Fruit fly (Drosophila melanogaster) whole organism, prepupa: ENCODE measurements around the gene mib1.

Experiments
- Blimp-1 ChIP-seq: fragments of 200-800 bp; sonication (Bioruptor generic); optimal IDR thresholded peaks from 3 replicates; lab custom pipeline; 2017; ENCODE audit warnings: missing biosample characterization, missing genetic modification characterization, mild to moderate bottlenecking, moderate library complexity, missing genetic modification reagents
- CG10669 ChIP-seq: fragments of 200-800 bp; sonication (Bioruptor generic); optimal IDR thresholded peaks from 3 replicates; lab custom pipeline; 2018; ENCODE audit warnings: missing biosample characterization, mild to moderate bottlenecking, missing genetic modification characterization, moderate library complexity
- CG11294 ChIP-seq: fragments of 200-800 bp; sonication (Bioruptor generic); IDR thresholded peaks from 2 replicates; pipeline ENCODE4 v1.3.6; 2022; ENCODE audit warnings: missing biosample characterization, missing genetic modification characterization
- CG15336 ChIP-seq: fragments of 200-800 bp; sonication (Bioruptor generic); IDR thresholded peaks from 2 replicates; pipeline ENCODE4 v1.3.6; 2022; ENCODE audit warnings: missing biosample characterization, missing genetic modification characterization
- CG1621 ChIP-seq: fragments of 200-800 bp; sonication (Bioruptor generic); optimal IDR thresholded peaks from 3 replicates; lab custom pipeline; 2018; ENCODE audit warnings: missing biosample characterization, mild to moderate bottlenecking, missing genetic modification characterization
- CG3032 ChIP-seq: fragments of 200-800 bp; optimal IDR thresholded peaks from 2 replicates; lab custom pipeline; 2019; ENCODE audit warnings: missing biosample characterization, mild to moderate bottlenecking, missing genetic modification characterization, moderate library complexity
- CG32006 ChIP-seq: fragments of 200-800 bp; sonication (Bioruptor generic); optimal IDR thresholded peaks from 3 replicates; lab custom pipeline; 2017; ENCODE audit warnings: missing biosample characterization, mild to moderate bottlenecking, missing genetic modification characterization
- CG34406 ChIP-seq: fragments of 200-800 bp; sonication (Bioruptor generic); optimal IDR thresholded peaks from 3 replicates; lab custom pipeline; 2016; ENCODE audit warnings: missing biosample characterization, missing genetic modification characterization
- CG3919 ChIP-seq: fragments of 200-800 bp; sonication (Bioruptor generic); optimal IDR thresholded peaks from 3 replicates; lab custom pipeline; 2016; ENCODE audit warnings: missing biosample characterization, missing genetic modification characterization
- CG6163 ChIP-seq: fragments of 200-800 bp; sonication (Bioruptor generic); IDR thresholded peaks from 3 replicates; pipeline ENCODE4 v1.3.6; 2022; ENCODE audit warnings: missing biosample characterization, missing genetic modification characterization
- CG6276 ChIP-seq: fragments of 200-800 bp; sonication (Bioruptor generic); optimal IDR thresholded peaks from 2 replicates; lab custom pipeline; 2017; ENCODE audit warnings: missing biosample characterization, mild to moderate bottlenecking, missing genetic modification characterization
- CG6808 ChIP-seq: fragments of 200-800 bp; sonication (Bioruptor generic); optimal IDR thresholded peaks from 3 replicates; lab custom pipeline; 2017; ENCODE audit warnings: missing biosample characterization, missing genetic modification characterization, mild to moderate bottlenecking, moderate library complexity, missing genetic modification reagents
- CG7368 ChIP-seq: fragments of 200-800 bp; sonication (Bioruptor generic); optimal IDR thresholded peaks from 3 replicates; lab custom pipeline; 2016; ENCODE audit warnings: missing biosample characterization, missing genetic modification characterization
- CG8319 ChIP-seq: fragments of 200-800 bp; sonication (Bioruptor generic); optimal IDR thresholded peaks from 3 replicates; lab custom pipeline; 2016; ENCODE audit warnings: missing biosample characterization, missing genetic modification characterization
- CG9139 ChIP-seq: fragments of 200-800 bp; sonication (Bioruptor generic); optimal IDR thresholded peaks from 3 replicates; lab custom pipeline; 2017; ENCODE audit warnings: missing biosample characterization, mild to moderate bottlenecking, missing genetic modification characterization
- Eip75B ChIP-seq: fragments of 200-800 bp; sonication (Bioruptor generic); optimal IDR thresholded peaks from 3 replicates; lab custom pipeline; 2016; ENCODE audit warnings: missing biosample characterization, missing genetic modification characterization
- Eip78C ChIP-seq: fragments of 200-800 bp; sonication (Bioruptor generic); peaks from one replicate; lab custom pipeline; 2016; ENCODE audit warnings: missing biosample characterization, missing genetic modification characterization
- Eip93F ChIP-seq: fragments of 200-800 bp; sonication (Bioruptor generic); optimal IDR thresholded peaks from 2 replicates; lab custom pipeline; 2016; ENCODE audit warnings: missing biosample characterization, mild to moderate bottlenecking, missing genetic modification characterization
- Ets96B ChIP-seq: fragments of 200-800 bp; optimal IDR thresholded peaks from 2 replicates; lab custom pipeline; 2019; ENCODE audit warnings: missing biosample characterization, mild to moderate bottlenecking, missing genetic modification characterization, moderate library complexity
- Gug ChIP-seq: fragments of 200-800 bp; sonication (Bioruptor generic); IDR thresholded peaks from 2 replicates; pipeline ENCODE4 v1.3.6; 2022; ENCODE audit warnings: missing biosample characterization, missing genetic modification characterization
- Hr38 ChIP-seq: sonication (Bioruptor generic); optimal IDR thresholded peaks from 2 replicates; lab custom pipeline; 2016; ENCODE audit warnings: missing biosample characterization, missing genetic modification characterization
- Hr39 ChIP-seq: fragments of 200-800 bp; sonication (Bioruptor generic); optimal IDR thresholded peaks from 2 replicates; lab custom pipeline; 2016; ENCODE audit warnings: missing biosample characterization, missing genetic modification characterization
- Hr4 ChIP-seq: fragments of 200-800 bp; sonication (Bioruptor generic); optimal IDR thresholded peaks from 3 replicates; lab custom pipeline; 2016; ENCODE audit warnings: missing biosample characterization, missing genetic modification characterization
- Lpt ChIP-seq: fragments of 200-800 bp; sonication (Bioruptor generic); optimal IDR thresholded peaks from 3 replicates; lab custom pipeline; 2016; ENCODE audit warnings: missing biosample characterization, missing genetic modification characterization
- Met ChIP-seq: fragments of 200-800 bp; sonication (Bioruptor generic); optimal IDR thresholded peaks from 3 replicates; lab custom pipeline; 2016; ENCODE audit warnings: missing biosample characterization, missing genetic modification characterization
- Smox ChIP-seq: fragments of 200-800 bp; sonication (Bioruptor generic); optimal IDR thresholded peaks from 3 replicates; lab custom pipeline; 2016; ENCODE audit warnings: missing biosample characterization, missing genetic modification characterization
- Sox14 ChIP-seq: fragments of 200-800 bp; sonication (Bioruptor generic); optimal IDR thresholded peaks from 3 replicates; lab custom pipeline; 2016; ENCODE audit warnings: missing biosample characterization, missing genetic modification characterization
- Sox15 ChIP-seq: fragments of 200-800 bp; sonication (Bioruptor generic); optimal IDR thresholded peaks from 3 replicates; lab custom pipeline; 2016; ENCODE audit warnings: missing biosample characterization, missing genetic modification characterization
- acj6 ChIP-seq: fragments of 200-800 bp; sonication (Bioruptor generic); optimal IDR thresholded peaks from 3 replicates; lab custom pipeline; 2016; ENCODE audit warnings: missing biosample characterization, missing genetic modification characterization
- cyc ChIP-seq: fragments of 200-800 bp; sonication (Bioruptor generic); optimal IDR thresholded peaks from 3 replicates; lab custom pipeline; 2016; ENCODE audit warnings: missing biosample characterization, missing genetic modification characterization
- dac ChIP-seq: fragments of 200-800 bp; sonication (Bioruptor generic); optimal IDR thresholded peaks from 2 replicates; lab custom pipeline; 2017; ENCODE audit warnings: missing biosample characterization, mild to moderate bottlenecking, missing genetic modification characterization
- eg ChIP-seq: fragments of 200-800 bp; sonication (Bioruptor generic); IDR thresholded peaks from 3 replicates; pipeline ENCODE4 v1.3.6; 2022; ENCODE audit warnings: missing biosample characterization, missing genetic modification characterization
- esn ChIP-seq: fragments of 200-800 bp; sonication (Bioruptor generic); optimal IDR thresholded peaks from 2 replicates; lab custom pipeline; 2016; ENCODE audit warnings: missing biosample characterization, mild to moderate bottlenecking, missing genetic modification characterization, moderate library complexity
- fd59A ChIP-seq: fragments of 200-800 bp; sonication (Bioruptor generic); optimal IDR thresholded peaks from 2 replicates; lab custom pipeline; 2017; ENCODE audit warnings: missing biosample characterization, mild to moderate bottlenecking, missing genetic modification characterization, missing genetic modification reagents
- fkh ChIP-seq: fragments of 200-800 bp; sonication (Bioruptor generic); optimal IDR thresholded peaks from 3 replicates; lab custom pipeline; 2017; ENCODE audit warnings: missing biosample characterization, mild to moderate bottlenecking, missing genetic modification characterization, moderate library complexity
- lz ChIP-seq: fragments of 200-800 bp; sonication (Bioruptor generic); optimal IDR thresholded peaks from 3 replicates; lab custom pipeline; 2016; ENCODE audit warnings: missing biosample characterization, missing genetic modification characterization
- net ChIP-seq: fragments of 200-800 bp; sonication (Bioruptor generic); optimal IDR thresholded peaks from 3 replicates; lab custom pipeline; 2016; ENCODE audit warnings: missing biosample characterization, missing genetic modification characterization
- pdm3 ChIP-seq: fragments of 200-800 bp; sonication (Bioruptor generic); optimal IDR thresholded peaks from 3 replicates; lab custom pipeline; 2016; ENCODE audit warnings: missing biosample characterization, missing genetic modification characterization
- salr ChIP-seq, 2 experiments: fragments of 200-800 bp; sonication (Bioruptor generic); optimal IDR thresholded peaks; 3 replicates each; lab custom pipeline; 2016 to 2018; ENCODE audit warnings: missing biosample characterization in 2 of 2, missing genetic modification characterization in 2 of 2, mild to moderate bottlenecking in 1 of 2
- spab ChIP-seq: fragments of 200-800 bp; sonication (Bioruptor generic); optimal IDR thresholded peaks from 2 replicates; lab custom pipeline; 2017; ENCODE audit warnings: missing biosample characterization, mild to moderate bottlenecking, missing genetic modification characterization, missing genetic modification reagents
- ss ChIP-seq, 2 experiments: fragments of 200-800 bp; sonication (Bioruptor generic); optimal IDR thresholded peaks; 2 replicates in 1 of 2; 3 replicates in 1 of 2; lab custom pipeline; 2017 to 2018; ENCODE audit warnings: mild to moderate bottlenecking in 2 of 2, missing biosample characterization in 2 of 2, missing genetic modification characterization in 2 of 2, moderate library complexity in 1 of 2
- svp ChIP-seq: fragments of 200-800 bp; sonication (Bioruptor generic); peaks from one replicate; lab custom pipeline; 2016; ENCODE audit warnings: missing biosample characterization, missing genetic modification characterization
- topi ChIP-seq: fragments of 200-800 bp; sonication (Bioruptor generic); optimal IDR thresholded peaks from 3 replicates; lab custom pipeline; 2016; ENCODE audit warnings: missing biosample characterization, missing genetic modification characterization
- vri ChIP-seq: fragments of 200-800 bp; sonication (Bioruptor generic); optimal IDR thresholded peaks from 3 replicates; lab custom pipeline; 2016; ENCODE audit warnings: missing biosample characterization, mild to moderate bottlenecking, missing genetic modification characterization

mib1 gene

dm6 chr3L:15982783-15983432 is 28.7 kb downstream of the mib1 start, which contains the start of the genes brm and Arl1 (continued):
- TF ChIP-seq CG6276 (GFP tag; lab: Kevin White, UChicago) (peak; percentile 94), Met (GFP tag; lab: Kevin White, UChicago) (peak; percentile 94), Blimp-1 (GFP tag; lab: Kevin White, UChicago) (peak; percentile 92), CG3919 (peak; percentile 98), acj6 (GFP tag; lab: Kevin White, UChicago) (peak; percentile 98), CG9139 (peak; percentile 96), CG32006 (GFP tag; lab: Kevin White, UChicago) (peak; percentile 98), cyc (GFP tag; lab: Kevin White, UChicago) (peak; percentile 96), ss (GFP tag; optimal IDR thresholded peaks at IDR 0.05; lab: Kevin White, UChicago) (peak in 1 of 2 experiments; percentile 99), CG10669 (GFP tag; lab: Kevin White, UChicago) (peak; percentile 96), spab (GFP tag; lab: Kevin White, UChicago) (peak; percentile 96), Sox15 (GFP tag; lab: Kevin White, UChicago) (peak; percentile 98), CG11294 (GFP tag; lab: Robert Waterston, UW) (peak; percentile 98), fkh (no peak), topi (GFP tag; lab: Kevin White, UChicago) (peak; percentile 96), Eip78C (GFP tag; lab: Kevin White, UChicago) (peak; percentile 99), svp (GFP tag; lab: Kevin White, UChicago) (peak; percentile 99), salr (GFP tag; optimal IDR thresholded peaks at IDR 0.05; lab: Kevin White, UChicago) (peak; percentile 96 to 98), CG6163 (GFP tag; lab: Robert Waterston, UW) (peak; percentile 99), CG8319 (GFP tag; lab: Kevin White, UChicago) (peak; percentile 95), Hr39 (GFP tag; lab: Kevin White, UChicago) (peak; percentile 92), Lpt (GFP tag; lab: Kevin White, UChicago) (peak; percentile 97), Gug (GFP tag; lab: Robert Waterston, UW) (peak; percentile 99), net (GFP tag; lab: Kevin White, UChicago) (peak; percentile 97), Eip93F (GFP tag; lab: Kevin White, UChicago) (peak; percentile 97), CG3032 (peak; percentile 99), Sox14 (GFP tag; lab: Kevin White, UChicago) (peak; percentile 95), CG7368 (peak; percentile 94), vri (peak; percentile 94), pdm3 (GFP tag; lab: Kevin White, UChicago) (peak; percentile 96), dac (GFP tag; lab: Kevin White, UChicago) (peak; percentile 98), Hr4 (GFP tag; lab: Kevin White, UChicago) (peak; percentile 97), CG34406 (peak; percentile 99), CG1621 (tag; lab: Kevin White, UChicago) (peak; percentile 93), Ets96B (tag; lab: Kevin White, UChicago) (peak; percentile 99), eg (GFP tag; lab: Robert Waterston, UW) (peak; percentile 99), Eip75B (GFP tag; lab: Kevin White, UChicago) (peak; percentile 94)
- TF ChIP-seq, all 60 proteins: peak for 58

DNA sequence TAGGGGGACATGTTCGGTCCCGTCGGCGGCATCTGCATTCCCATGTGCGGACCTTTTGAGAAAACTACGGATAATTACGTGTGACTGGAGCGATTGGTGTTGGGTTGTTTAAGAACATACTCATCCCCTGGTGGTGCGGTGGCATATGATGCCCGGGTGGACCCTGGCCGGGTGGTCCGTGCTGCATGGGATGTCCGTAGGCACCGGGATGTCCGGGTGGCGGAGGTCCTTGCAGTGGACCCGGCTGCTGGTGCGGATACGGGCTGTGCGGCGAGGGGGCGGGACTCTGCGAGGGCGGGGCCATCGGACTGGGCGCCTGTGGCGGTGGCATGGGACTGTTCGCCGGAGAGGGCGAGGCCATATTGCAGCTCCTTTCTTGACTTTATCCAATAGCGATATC is 29.5 kb downstream of the mib1 start:
- no peak for TF ChIP-seq CG15336 (GFP tag; lab: Robert Waterston, UW)
- no peak for TF ChIP-seq Hr39 (GFP tag; lab: Kevin White, UChicago)
- no peak for TF ChIP-seq Lpt (GFP tag; lab: Kevin White, UChicago)
- TF ChIP-seq Hr4 (GFP tag; lab: Kevin White, UChicago) = no peak
- TF ChIP-seq esn = no peak
- TF ChIP-seq CG6808 (GFP tag; lab: Kevin White, UChicago) = no peak
- TF ChIP-seq CG3032 = no peak
- TF ChIP-seq Eip78C (GFP tag; lab: Kevin White, UChicago) = no peak
- TF ChIP-seq CG10669 (GFP tag; lab: Kevin White, UChicago) = no peak
- TF ChIP-seq fd59A (GFP tag; lab: Kevin White, UChicago) = no peak
- no peak for TF ChIP-seq Ets96B (tag; lab: Kevin White, UChicago)
- no peak for TF ChIP-seq Smox
- TF ChIP-seq Hr38 (GFP tag; lab: Kevin White, UChicago) = no peak
- TF ChIP-seq Sox15 (GFP tag; lab: Kevin White, UChicago) = no peak
- no peak for TF ChIP-seq CG3919
- no peak for TF ChIP-seq Blimp-1 (GFP tag; lab: Kevin White, UChicago)
- no peak for TF ChIP-seq lz
